Worm (Caenorhabditis elegans) whole organism, L2 larva: ENCODE measurements around the gene sem-5.

Experiments
- C34F6.9 ChIP-seq: fragments of 150-350 bp; optimal IDR thresholded peaks from 2 replicates; lab custom pipeline; 2014; ENCODE audit warnings: missing biosample characterization, missing genetic modification characterization
- F13H6.1 ChIP-seq: sonication (generic microtip); optimal IDR thresholded peaks from 2 replicates; lab custom pipeline; 2016; ENCODE audit warnings: missing genetic modification characterization, missing compliant biosample characterization
- R02D3.7 ChIP-seq: fragments of 150-350 bp; optimal IDR thresholded peaks from 2 replicates; lab custom pipeline; 2014; ENCODE audit warnings: missing biosample characterization, missing genetic modification characterization
- Y55F3AM.14 ChIP-seq: fragments of 200-800 bp; sonication (Bioruptor generic); optimal IDR thresholded peaks from 2 replicates; lab custom pipeline; 2018; ENCODE audit warnings: mild to moderate bottlenecking, missing genetic modification characterization, missing compliant biosample characterization
- ZK546.5 ChIP-seq: sonication (generic microtip); optimal IDR thresholded peaks from 2 replicates; lab custom pipeline; 2017; ENCODE audit warnings: missing biosample characterization, missing genetic modification characterization
- alr-1 ChIP-seq: fragments of 150-350 bp; optimal IDR thresholded peaks from 2 replicates; lab custom pipeline; 2014; ENCODE audit warnings: missing biosample characterization, missing genetic modification characterization
- ceh-16 ChIP-seq: fragments of 150-350 bp; optimal IDR thresholded peaks from 2 replicates; lab custom pipeline; 2014; ENCODE audit warnings: missing biosample characterization, missing genetic modification characterization
- ceh-82 ChIP-seq: fragments of 150-350 bp; optimal IDR thresholded peaks from 2 replicates; lab custom pipeline; 2014; ENCODE audit warnings: missing biosample characterization, missing genetic modification characterization
- crh-2 ChIP-seq: sonication (generic microtip); optimal IDR thresholded peaks from 2 replicates; lab custom pipeline; 2017; ENCODE audit warnings: missing biosample characterization, missing genetic modification characterization
- dmd-4 ChIP-seq: sonication (generic microtip); optimal IDR thresholded peaks from 2 replicates; lab custom pipeline; 2017; ENCODE audit warnings: missing biosample characterization, missing genetic modification characterization
- egl-27 ChIP-seq: sonication (generic microtip); optimal IDR thresholded peaks from 3 replicates; lab custom pipeline; 2017; ENCODE audit warnings: missing biosample characterization, missing genetic modification reagents, missing genetic modification characterization
- elt-1 ChIP-seq: fragments of 150-350 bp; optimal IDR thresholded peaks from 2 replicates; lab custom pipeline; 2014; ENCODE audit warnings: missing biosample characterization, missing genetic modification characterization
- elt-3 ChIP-seq: sonication (generic microtip); optimal IDR thresholded peaks from 2 replicates; lab custom pipeline; 2017; ENCODE audit warnings: missing biosample characterization, missing genetic modification characterization
- lin-11 ChIP-seq: fragments of 150-350 bp; sonication (generic microtip); optimal IDR thresholded peaks from 2 replicates; lab custom pipeline; 2014; ENCODE audit warnings: missing biosample characterization, missing genetic modification characterization, inconsistent platforms, mixed read lengths
- lsy-2 ChIP-seq, 2 experiments: fragments of 150-350 bp in 1 of 2; sonication (generic microtip) in 1 of 2; optimal IDR thresholded peaks; 2 replicates each; lab custom pipeline; 2014 to 2017; ENCODE audit warnings: missing biosample characterization in 2 of 2, missing genetic modification characterization in 2 of 2
- mab-5 ChIP-seq: fragments of 150-350 bp; optimal IDR thresholded peaks from 2 replicates; lab custom pipeline; 2014; ENCODE audit warnings: missing biosample characterization, missing genetic modification characterization
- mbf-1 ChIP-seq: sonication (generic microtip); optimal IDR thresholded peaks from 2 replicates; lab custom pipeline; 2017; ENCODE audit warnings: missing biosample characterization, missing genetic modification characterization
- mdl-1 ChIP-seq, 2 experiments: fragments of 150-350 bp in 1 of 2; sonication (generic microtip) in 1 of 2; optimal IDR thresholded peaks; 2 replicates each; lab custom pipeline; 2017; ENCODE audit warnings: missing biosample characterization in 2 of 2, missing genetic modification characterization in 2 of 2
- nhr-10 ChIP-seq: sonication (generic microtip); optimal IDR thresholded peaks from 2 replicates; lab custom pipeline; 2017; ENCODE audit warnings: missing biosample characterization, missing genetic modification characterization
- nhr-11 ChIP-seq: fragments of 150-350 bp; optimal IDR thresholded peaks from 2 replicates; lab custom pipeline; 2014; ENCODE audit warnings: missing biosample characterization, missing genetic modification characterization
- nhr-12 ChIP-seq: fragments of 150-350 bp; optimal IDR thresholded peaks from 2 replicates; lab custom pipeline; 2014; ENCODE audit warnings: missing biosample characterization, missing genetic modification characterization
- nhr-129 ChIP-seq: fragments of 150-350 bp; optimal IDR thresholded peaks from 2 replicates; lab custom pipeline; 2014; ENCODE audit warnings: missing biosample characterization, missing genetic modification characterization
- nhr-21 ChIP-seq: fragments of 150-350 bp; optimal IDR thresholded peaks from 2 replicates; lab custom pipeline; 2014; ENCODE audit warnings: missing biosample characterization, missing genetic modification characterization
- nhr-237 ChIP-seq: fragments of 150-350 bp; optimal IDR thresholded peaks from 2 replicates; lab custom pipeline; 2014; ENCODE audit warnings: missing biosample characterization, missing genetic modification characterization
- nhr-25 ChIP-seq: fragments of 150-350 bp; sonication (generic microtip); optimal IDR thresholded peaks from 3 replicates; lab custom pipeline; 2014; ENCODE audit warnings: missing biosample characterization, missing genetic modification characterization
- nhr-77 ChIP-seq: fragments of 150-350 bp; optimal IDR thresholded peaks from 2 replicates; lab custom pipeline; 2014; ENCODE audit warnings: missing biosample characterization, missing genetic modification characterization
- sem-4 ChIP-seq: fragments of 150-350 bp; optimal IDR thresholded peaks from 2 replicates; lab custom pipeline; 2014; ENCODE audit warnings: missing biosample characterization, missing genetic modification reagents, missing genetic modification characterization
- sma-3 ChIP-seq: sonication (generic microtip); optimal IDR thresholded peaks from 2 replicates; lab custom pipeline; 2016; ENCODE audit warnings: missing genetic modification reagents, missing genetic modification characterization, missing compliant biosample characterization
- unc-39 ChIP-seq: fragments of 150-350 bp; optimal IDR thresholded peaks from 2 replicates; lab custom pipeline; 2014; ENCODE audit warnings: missing biosample characterization, missing genetic modification characterization
- unc-55 ChIP-seq: fragments of 150-350 bp; sonication (generic microtip); optimal IDR thresholded peaks from 3 replicates; lab custom pipeline; 2014; ENCODE audit warnings: missing biosample characterization, missing genetic modification reagents, missing genetic modification characterization
- ztf-11 ChIP-seq: sonication (generic microtip); optimal IDR thresholded peaks from 2 replicates; lab custom pipeline; 2017; ENCODE audit warnings: missing biosample characterization, missing genetic modification characterization

sem-5 gene

ce11 chrX:7951578-7951977, 9.9 kb downstream of the sem-5 start (continued):
- TF ChIP-seq R02D3.7 (tag; lab: Kevin White, UChicago), result no peak

ce11 chrX:7945438-7945837, 16.1 kb downstream of the sem-5 start:
- TF ChIP-seq lsy-2 (tag; optimal IDR thresholded peaks at IDR 0.05; lab: Kevin White, UChicago) (no peak), F13H6.1 (tag; lab: Kevin White, UChicago) (peak; percentile 25), dmd-4 (tag; lab: Kevin White, UChicago) (no peak)

ce11 chrX:7944999-7945398, 16.5 kb downstream of the sem-5 start, which contains the start of gene tnt-3:
Gene tnt-3, minus strand, starts transcription at chrX:7945099.
- TF ChIP-seq lin-11 (tag; lab: Kevin White, UChicago), result no peak
- no peak for TF ChIP-seq nhr-21 (tag; lab: Kevin White, UChicago)
- TF ChIP-seq mbf-1 (tag; lab: Kevin White, UChicago), result no peak
- TF ChIP-seq nhr-11 (tag; lab: Kevin White, UChicago), result no peak
- no peak for TF ChIP-seq C34F6.9 (tag; lab: Kevin White, UChicago)
- no peak for TF ChIP-seq crh-2 (tag; lab: Kevin White, UChicago)
- TF ChIP-seq ZK546.5 (tag; lab: Kevin White, UChicago), result no peak
- TF ChIP-seq alr-1, result no peak
- TF ChIP-seq nhr-10 (tag; lab: Kevin White, UChicago), result no peak
- TF ChIP-seq mdl-1 (tag; optimal IDR thresholded peaks at IDR 0.05; lab: Kevin White, UChicago), result no peak
- no peak for TF ChIP-seq nhr-25
- TF ChIP-seq sem-4 (tag; lab: Kevin White, UChicago), result no peak
- TF ChIP-seq nhr-129, result no peak
- TF ChIP-seq R02D3.7 (tag; lab: Kevin White, UChicago), result no peak
- no peak for TF ChIP-seq mab-5 (tag; lab: Kevin White, UChicago)

ce11 chrX:7942675-7943074, 18.8 kb downstream of the sem-5 start:
- TF ChIP-seq unc-39, result no peak
- TF ChIP-seq mab-5 (tag; lab: Kevin White, UChicago), result no peak
- TF ChIP-seq nhr-11 (tag; lab: Kevin White, UChicago), result no peak
- TF ChIP-seq nhr-21 (tag; lab: Kevin White, UChicago), result no peak
- no peak for TF ChIP-seq nhr-77 (tag; lab: Kevin White, UChicago)
- TF ChIP-seq sma-3 (GFP tag; lab: Kevin White, UChicago), result no peak
- no peak for TF ChIP-seq elt-3 (tag; lab: Kevin White, UChicago)
- TF ChIP-seq alr-1, result no peak
- no peak for TF ChIP-seq F13H6.1 (tag; lab: Kevin White, UChicago)
- TF ChIP-seq ceh-82 (tag; lab: Kevin White, UChicago), result no peak

- TF ChIP-seq nhr-129 (peak; percentile 45), nhr-21 (tag; lab: Kevin White, UChicago) (no peak), ztf-11 (no peak), ceh-82 (tag; lab: Kevin White, UChicago) (no peak)
These were observed 29.1 kb downstream of the sem-5 start for ce11 chrX:7932453-7932852.

ce11 chrX:7930450-7930849, 31.1 kb downstream of the sem-5 start, which contains the start of gene zig-3:
Gene zig-3, plus strand, starts transcription at chrX:7930750.
- TF ChIP-seq nhr-129, result no peak
- no peak for TF ChIP-seq elt-1 (tag; lab: Kevin White, UChicago)
- no peak for TF ChIP-seq unc-55 (GFP tag; lab: Kevin White, UChicago)
- no peak for TF ChIP-seq mbf-1 (tag; lab: Kevin White, UChicago)
- no peak for TF ChIP-seq egl-27 (tag; lab: Kevin White, UChicago)
- TF ChIP-seq nhr-11 (tag; lab: Kevin White, UChicago), result no peak
- no peak for TF ChIP-seq sem-4 (tag; lab: Kevin White, UChicago)
- TF ChIP-seq nhr-237, result no peak
- TF ChIP-seq Y55F3AM.14 (GFP tag; lab: Kevin White, UChicago), result no peak
- no peak for TF ChIP-seq nhr-25
- no peak for TF ChIP-seq unc-39
- no peak for TF ChIP-seq ceh-16 (tag; lab: Kevin White, UChicago)

ce11 chrX:7925134-7925533, 36.4 kb downstream of the sem-5 start, which contains the start of gene zig-4:
Gene zig-4, plus strand, starts transcription at chrX:7925434.
- TF ChIP-seq Y55F3AM.14 (GFP tag; lab: Kevin White, UChicago) (no peak), mab-5 (tag; lab: Kevin White, UChicago) (no peak), nhr-12 (tag; lab: Kevin White, UChicago) (no peak), nhr-129 (no peak), elt-1 (tag; lab: Kevin White, UChicago) (no peak), mbf-1 (tag; lab: Kevin White, UChicago) (no peak), ceh-16 (tag; lab: Kevin White, UChicago) (no peak), lin-11 (tag; lab: Kevin White, UChicago) (no peak)
